Worm (Caenorhabditis elegans): ENCODE results near the gene F10G7.9.
A peak's percentile ranks its signal among the peaks of the same experiment; 100 is the strongest.

F10G7.9 gene

DNA sequence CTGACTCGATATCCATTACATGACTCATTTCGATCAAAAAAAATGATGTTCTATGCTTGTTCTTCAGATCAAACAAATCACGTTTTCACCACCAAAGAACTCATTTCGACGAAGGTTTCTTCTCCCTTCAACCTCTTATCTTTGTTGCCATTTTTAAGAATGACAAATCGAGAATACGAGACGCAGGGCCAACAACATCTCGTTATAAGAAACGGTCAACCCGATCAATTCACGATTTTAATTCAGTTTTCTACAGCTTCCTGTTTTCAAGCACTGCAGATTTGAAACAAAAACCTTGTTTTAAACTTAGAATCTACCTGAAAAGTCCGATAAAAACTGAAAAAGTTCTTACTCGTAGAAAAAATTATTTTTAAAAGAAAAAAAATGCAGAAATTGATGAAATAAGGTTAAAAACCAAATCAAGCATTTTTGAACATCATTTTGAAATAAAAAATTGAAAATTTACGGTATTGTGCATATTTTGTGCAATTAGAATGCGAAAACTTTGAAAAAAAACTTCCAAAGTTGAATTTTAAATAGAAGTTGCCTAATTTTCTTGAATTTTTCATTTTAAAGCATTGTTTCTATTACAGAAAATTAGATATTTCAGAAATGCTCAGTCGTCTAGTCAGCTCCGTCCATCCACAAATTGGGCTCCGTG, 35.4 kb upstream of the F10G7.9 start, which contains the start of gene acs-11:
Gene acs-11, plus strand, starts transcription at position 611 of the 661 bp plus-strand sequence.
- peak; percentile 61 for TF ChIP-seq hlh-30 (tag; optimal IDR thresholded peaks at IDR 0.05; ENCODE audit: insufficient read depth)
- TF ChIP-seq nhr-237 (tag; optimal IDR thresholded peaks at IDR 0.05): no peak
- peak; percentile 21 for TF ChIP-seq mes-2 (tag; optimal IDR thresholded peaks at IDR 0.05; ENCODE audit: poor library complexity, severe bottlenecking)
- TF ChIP-seq Y105C5A.15 (GFP tag; IDR thresholded peaks at IDR 0.05): no peak
- no peak for TF ChIP-seq ztf-7 (tag; optimal IDR thresholded peaks at IDR 0.05)
- TF ChIP-seq mdl-1 (tag; optimal IDR thresholded peaks at IDR 0.05): peak in 1 of 2 experiments; percentile 42
- no peak for TF ChIP-seq ctbp-1 (GFP tag; IDR thresholded peaks at IDR 0.05)
- TF ChIP-seq nhr-28 (tag; optimal IDR thresholded peaks at IDR 0.05): peak; percentile 64
- no peak for TF ChIP-seq F10B5.3 (tag; optimal IDR thresholded peaks at IDR 0.05)
- TF ChIP-seq dve-1 (tag; optimal IDR thresholded peaks at IDR 0.05; ENCODE audit: insufficient read depth): peak; percentile 48
- no peak for TF ChIP-seq hif-1 (tag; optimal IDR thresholded peaks at IDR 0.05)
- TF ChIP-seq mdt-29 (GFP tag; IDR thresholded peaks at IDR 0.05): no peak
- no peak for TF ChIP-seq spr-1 (tag; optimal IDR thresholded peaks at IDR 0.05)
- peak; percentile 57 for TF ChIP-seq ama-1 (optimal IDR thresholded peaks at IDR 0.05)
- TF ChIP-seq mxl-3 (GFP tag; optimal IDR thresholded peaks at IDR 0.05): no peak
- TF ChIP-seq ceh-62 (tag; optimal IDR thresholded peaks at IDR 0.05): no peak
- peak; percentile 5 for TF ChIP-seq hlh-11 (tag; optimal IDR thresholded peaks at IDR 0.05)
- no peak for TF ChIP-seq jun-1 (tag; optimal IDR thresholded peaks at IDR 0.05)
- no peak for TF ChIP-seq fos-1 (tag; optimal IDR thresholded peaks at IDR 0.05)
- no peak for TF ChIP-seq dmd-9 (GFP tag; IDR thresholded peaks at IDR 0.05)
- TF ChIP-seq aly-2 (tag; optimal IDR thresholded peaks at IDR 0.05): no peak
- TF ChIP-seq Y75B8A.6 (GFP tag; IDR thresholded peaks at IDR 0.05): no peak
- TF ChIP-seq madf-5 (GFP tag; IDR thresholded peaks at IDR 0.05): no peak
- peak; percentile 31; the same call in 1 of the 2 replicates for TF ChIP-seq dmd-6 (GFP tag; IDR thresholded peaks at IDR 0.05)
- no peak for TF ChIP-seq ZK546.5 (tag; optimal IDR thresholded peaks at IDR 0.05)
- no peak for TF ChIP-seq ceh-28 (tag; optimal IDR thresholded peaks at IDR 0.05)
- no peak for TF ChIP-seq snpc-1.2 (GFP tag; IDR thresholded peaks at IDR 0.05)
- TF ChIP-seq hmg-1.1 (GFP tag; IDR thresholded peaks at IDR 0.05): no peak
- TF ChIP-seq F26F4.8 (GFP tag; conservative IDR thresholded peaks at IDR 0.05): no peak
- TF ChIP-seq zfp-3 (GFP tag; conservative IDR thresholded peaks at IDR 0.05): no peak
- TF ChIP-seq ztf-11 (tag; optimal IDR thresholded peaks at IDR 0.05): no peak
- TF ChIP-seq egl-27 (tag; optimal IDR thresholded peaks at IDR 0.05): no peak
- no peak for TF ChIP-seq lin-1 (GFP tag; IDR thresholded peaks at IDR 0.05)
- no peak for TF ChIP-seq daf-8 (GFP tag; IDR thresholded peaks at IDR 0.05)
- peak; percentile 49 for TF ChIP-seq aha-1 (tag)
- peak; percentile 18 for TF ChIP-seq pqm-1 (tag; optimal IDR thresholded peaks at IDR 0.05)
- peak; percentile 12 for TF ChIP-seq duxl-1 (tag; optimal IDR thresholded peaks at IDR 0.05; ENCODE audit: poor library complexity)
- no peak for TF ChIP-seq daf-16 (GFP tag; optimal IDR thresholded peaks at IDR 0.05)
- TF ChIP-seq daf-16 (tag; optimal IDR thresholded peaks at IDR 0.05): peak; percentile 60

DNA sequence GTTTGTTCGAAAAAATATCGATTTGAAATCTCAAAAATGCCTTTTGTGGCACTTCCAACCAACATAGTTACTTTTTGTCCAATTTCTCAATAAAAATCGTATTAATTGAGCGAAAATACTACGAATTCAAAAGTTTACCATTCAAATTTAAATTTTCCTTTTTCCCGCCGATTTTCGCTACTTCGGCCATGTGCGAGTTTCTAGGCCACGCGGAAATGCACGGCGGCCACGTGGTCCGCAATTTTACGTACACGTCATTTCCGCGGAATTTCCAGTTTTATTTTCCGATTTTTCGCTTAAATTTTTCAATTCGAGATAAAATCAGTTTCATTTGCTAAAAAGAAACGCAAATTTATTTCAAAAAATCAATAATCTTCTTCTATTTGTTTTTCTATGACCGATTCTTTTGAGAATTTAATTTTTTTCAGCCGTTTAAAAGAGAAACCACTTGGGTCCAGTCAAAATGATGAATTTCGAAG, 33.7 kb upstream of the F10G7.9 start, which contains the start of gene eas-1:
Gene eas-1, plus strand, starts transcription at position 429 of the 479 bp plus-strand sequence.
- TF ChIP-seq dmd-9 (GFP tag; IDR thresholded peaks at IDR 0.05) (peak; percentile 80), cey-2 (tag; optimal IDR thresholded peaks at IDR 0.05; ENCODE audit: borderline replicate concordance, insufficient read depth) (no peak), saeg-2 (GFP tag; IDR thresholded peaks at IDR 0.05) (no peak), duxl-1 (tag; optimal IDR thresholded peaks at IDR 0.05; ENCODE audit: poor library complexity) (peak; percentile 15), snpc-4 (tag; optimal IDR thresholded peaks at IDR 0.05) (no peak), nhr-6 (tag; optimal IDR thresholded peaks at IDR 0.05) (peak; percentile 73), skn-1 (tag; optimal IDR thresholded peaks at IDR 0.05) (no peak), nhr-48 (tag; optimal IDR thresholded peaks at IDR 0.05) (peak; percentile 54), nhr-41 (GFP tag; IDR thresholded peaks at IDR 0.05) (no peak), vab-7 (GFP tag; IDR thresholded peaks at IDR 0.05) (no peak), ceh-44 (GFP tag; IDR thresholded peaks at IDR 0.05) (no peak), mdt-29 (GFP tag; IDR thresholded peaks at IDR 0.05) (no peak), pqm-1 (tag; optimal IDR thresholded peaks at IDR 0.05) (no peak), spr-1 (tag; optimal IDR thresholded peaks at IDR 0.05) (peak; percentile 28), ZK546.5 (tag; optimal IDR thresholded peaks at IDR 0.05) (no peak), arid-1 (GFP tag; conservative IDR thresholded peaks at IDR 0.05) (no peak), pha-4 (GFP tag; IDR thresholded peaks at IDR 0.05) (no peak), pha-4 (tag; optimal IDR thresholded peaks at IDR 0.05) (no peak), ceh-28 (tag; optimal IDR thresholded peaks at IDR 0.05) (no peak)

Measured in whole organism, L4 larva.